Worm (Caenorhabditis elegans): ENCODE measurements around the gene slrp-1.

DNA sequence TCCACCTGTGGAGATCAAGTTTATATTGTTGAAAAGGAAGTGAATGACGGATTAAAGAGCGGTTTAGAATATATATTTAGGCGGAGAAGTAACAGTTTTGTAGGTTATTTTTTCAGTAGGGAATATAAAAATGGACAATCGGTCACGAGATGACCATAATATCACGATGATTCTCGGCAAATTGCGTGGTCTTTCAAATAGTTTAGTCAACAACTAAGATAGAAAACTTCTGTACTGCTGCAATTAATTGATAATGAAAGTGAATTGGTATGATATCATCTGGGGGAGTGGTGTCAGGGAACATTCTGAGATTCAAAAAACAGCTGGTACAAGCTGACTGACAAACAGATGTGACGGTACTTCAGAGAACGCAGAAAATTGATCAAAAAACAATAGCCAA lies 42.8 kb downstream of the slrp-1 start:
- TF ChIP-seq gmeb-1 (tag; optimal IDR thresholded peaks at IDR 0.05) = no peak
- TF ChIP-seq nhr-11 (tag; optimal IDR thresholded peaks at IDR 0.05) = no peak
- TF ChIP-seq nhr-10 (tag; optimal IDR thresholded peaks at IDR 0.05) = no peak

Measured in whole organism, L2 larva.